Fruit fly (Drosophila melanogaster): ENCODE results near the gene CG5693.

dm6 chr2L:18009672-18010071, 3.2 kb downstream of the CG5693 start:
- TF ChIP-seq Mio (GFP tag; optimal IDR thresholded peaks at IDR 0.05) (no peak), Hnf4 (GFP tag; optimal IDR thresholded peaks at IDR 0.05) (no peak)

Measured in whole organism, wandering third instar larva.